Fruit fly (Drosophila melanogaster) whole organism, embryonic: Measurements from ENCODE around the gene CG5861.

Experiments used
- Abd-B ChIP-seq: fragments of 200-800 bp; sonication (Bioruptor generic); optimal IDR thresholded peaks from 2 replicates; lab custom pipeline; 2018; ENCODE audit warnings: missing biosample characterization, mild to moderate bottlenecking, missing genetic modification characterization, moderate library complexity
- CG10543 ChIP-seq: fragments of 200-800 bp; sonication (Bioruptor generic); optimal IDR thresholded peaks from 3 replicates; lab custom pipeline; 2017; ENCODE audit warnings: missing biosample characterization, mild to moderate bottlenecking, missing genetic modification characterization, moderate library complexity
- CG13424 ChIP-seq: fragments of 200-800 bp; sonication (Bioruptor generic); optimal IDR thresholded peaks from 2 replicates; lab custom pipeline; 2019; ENCODE audit warnings: missing biosample characterization, mild to moderate bottlenecking, missing genetic modification characterization, moderate library complexity
- CG14667 ChIP-seq: fragments of 200-800 bp; sonication (Bioruptor generic); IDR thresholded peaks from 2 replicates; pipeline ENCODE4 v1.3.6; 2022; ENCODE audit warnings: missing biosample characterization, missing genetic modification characterization
- CG15073 ChIP-seq: fragments of 200-800 bp; sonication (Bioruptor generic); optimal IDR thresholded peaks from 2 replicates; lab custom pipeline; 2016; ENCODE audit warnings: missing biosample characterization, missing genetic modification characterization
- CG15479 ChIP-seq: fragments of 200-800 bp; sonication (Bioruptor generic); optimal IDR thresholded peaks from 3 replicates; lab custom pipeline; 2019; ENCODE audit warnings: missing biosample characterization, mild to moderate bottlenecking, missing genetic modification characterization, moderate library complexity
- CG17328 ChIP-seq: fragments of 200-800 bp; sonication (Bioruptor generic); IDR thresholded peaks from 2 replicates; pipeline ENCODE4 v1.3.6; 2022; ENCODE audit warnings: missing biosample characterization, missing genetic modification characterization
- CG17385 ChIP-seq: fragments of 200-800 bp; sonication (Bioruptor generic); optimal IDR thresholded peaks from 3 replicates; lab custom pipeline; 2018; ENCODE audit warnings: missing biosample characterization, mild to moderate bottlenecking, missing genetic modification characterization
- CG18619 ChIP-seq: fragments of 200-800 bp; sonication (Bioruptor generic); optimal IDR thresholded peaks from 3 replicates; lab custom pipeline; 2017; ENCODE audit warnings: missing biosample characterization, mild to moderate bottlenecking, missing genetic modification characterization
- CG2199 ChIP-seq: fragments of 200-800 bp; sonication (Bioruptor generic); IDR thresholded peaks from 3 replicates; pipeline ENCODE4 v1.3.6; 2022; ENCODE audit warnings: missing biosample characterization, missing genetic modification characterization
- CG2712 ChIP-seq: fragments of 200-800 bp; optimal IDR thresholded peaks from 3 replicates; lab custom pipeline; 2019; ENCODE audit warnings: missing biosample characterization, mild to moderate bottlenecking, missing genetic modification characterization, moderate library complexity
- CG42726 ChIP-seq: fragments of 200-800 bp; sonication (Bioruptor generic); IDR thresholded peaks from 2 replicates; pipeline ENCODE4 v1.3.6; 2022; ENCODE audit warnings: missing biosample characterization, missing genetic modification characterization; ENCODE audit not compliant: partially characterized antibody
- CG7928 ChIP-seq: fragments of 200-800 bp; sonication (Bioruptor generic); optimal IDR thresholded peaks from 2 replicates; lab custom pipeline; 2017; ENCODE audit warnings: missing biosample characterization, mild to moderate bottlenecking, missing genetic modification characterization
- CG8359 ChIP-seq: fragments of 200-800 bp; sonication (Bioruptor generic); optimal IDR thresholded peaks from 2 replicates; lab custom pipeline; 2017; ENCODE audit warnings: missing biosample characterization, mild to moderate bottlenecking, missing genetic modification characterization, borderline replicate concordance
- CTCF ChIP-seq: fragments of 200-800 bp; sonication (Bioruptor generic); optimal IDR thresholded peaks from 2 replicates; lab custom pipeline; 2017; ENCODE audit warnings: missing biosample characterization, mild to moderate bottlenecking, missing genetic modification characterization, moderate library complexity
- Dip3 ChIP-seq: fragments of 200-800 bp; sonication (Bioruptor generic); optimal IDR thresholded peaks from 3 replicates; lab custom pipeline; 2016; ENCODE audit warnings: missing biosample characterization, missing genetic modification characterization
- Elba2 ChIP-seq: fragments of 200-800 bp; sonication (Bioruptor generic); optimal IDR thresholded peaks from 3 replicates; lab custom pipeline; 2016; ENCODE audit warnings: missing biosample characterization, missing genetic modification characterization
- Fer1 ChIP-seq: fragments of 200-800 bp; sonication (Bioruptor generic); optimal IDR thresholded peaks from 2 replicates; lab custom pipeline; 2017; ENCODE audit warnings: missing biosample characterization, mild to moderate bottlenecking, missing genetic modification characterization
- Fer2 ChIP-seq: fragments of 200-800 bp; sonication (Bioruptor generic); optimal IDR thresholded peaks from 2 replicates; lab custom pipeline; 2018; ENCODE audit warnings: missing biosample characterization, mild to moderate bottlenecking, missing genetic modification characterization, moderate library complexity
- Lhr ChIP-seq: fragments of 200-800 bp; sonication (Bioruptor generic); optimal IDR thresholded peaks from 3 replicates; lab custom pipeline; 2017; ENCODE audit warnings: mild to moderate bottlenecking, missing biosample characterization, missing genetic modification reagents, missing genetic modification characterization
- Med ChIP-seq: fragments of 200-800 bp; sonication (Bioruptor generic); peaks from one replicate; lab custom pipeline; 2016; ENCODE audit warnings: missing biosample characterization, missing genetic modification characterization, mild to moderate bottlenecking, inconsistent platforms, moderate library complexity
- NC2α ChIP-seq: fragments of 200-800 bp; sonication (Bioruptor generic); optimal IDR thresholded peaks from 2 replicates; lab custom pipeline; 2016; ENCODE audit warnings: missing biosample characterization, missing genetic modification characterization
- Nf-YC ChIP-seq: fragments of 200-800 bp; optimal IDR thresholded peaks from 3 replicates; lab custom pipeline; 2019; ENCODE audit warnings: missing biosample characterization, mild to moderate bottlenecking, missing genetic modification characterization, moderate library complexity
- Pdp1 ChIP-seq, 2 experiments: fragments of 200-800 bp; sonication (Bioruptor generic); optimal IDR thresholded peaks; 3 replicates each; lab custom pipeline; 2016; ENCODE audit warnings: missing biosample characterization in 2 of 2, missing genetic modification characterization in 2 of 2, mild to moderate bottlenecking in 1 of 2, moderate library complexity in 1 of 2
- Tbp ChIP-seq: fragments of >200 bp; optimal IDR thresholded peaks from 2 replicates; lab custom pipeline; 2018; ENCODE audit warnings: missing biosample characterization, missing genetic modification characterization
- Trl ChIP-seq, 3 experiments: fragments of >200 bp in 2 of 3; fragments of 200-800 bp in 1 of 3; sonication (Bioruptor generic) in 1 of 3; optimal IDR thresholded peaks; 2 replicates in 1 of 3; 3 replicates in 2 of 3; lab custom pipeline; 2016 to 2017; ENCODE audit warnings: missing biosample characterization in 1 of 3, missing genetic modification characterization in 1 of 3
- bbx ChIP-seq: fragments of 200-800 bp; sonication (Bioruptor generic); IDR thresholded peaks from 2 replicates; pipeline ENCODE4 v1.3.6; 2022; ENCODE audit warnings: missing biosample characterization, missing genetic modification characterization; ENCODE audit not compliant: partially characterized antibody
- chinmo ChIP-seq: fragments of 200-800 bp; sonication (Bioruptor generic); IDR thresholded peaks from 4 replicates; pipeline ENCODE4 v1.3.6; 2022; ENCODE audit warnings: missing biosample characterization, missing genetic modification characterization; ENCODE audit not compliant: partially characterized antibody
- ewg ChIP-seq: fragments of 200-800 bp; sonication (Bioruptor generic); optimal IDR thresholded peaks from 3 replicates; lab custom pipeline; 2017; ENCODE audit warnings: mild to moderate bottlenecking, missing biosample characterization, missing genetic modification reagents, missing genetic modification characterization
- fd96Cb ChIP-seq: fragments of 200-800 bp; sonication (Bioruptor generic); optimal IDR thresholded peaks from 2 replicates; lab custom pipeline; 2018; ENCODE audit warnings: missing biosample characterization, mild to moderate bottlenecking, missing genetic modification characterization, moderate library complexity
- fu2 ChIP-seq: fragments of 200-800 bp; sonication (Bioruptor generic); optimal IDR thresholded peaks from 2 replicates; lab custom pipeline; 2016; ENCODE audit warnings: missing biosample characterization, missing genetic modification characterization
- hth ChIP-seq: fragments of >200 bp; optimal IDR thresholded peaks from 2 replicates; lab custom pipeline; 2017; ENCODE audit warnings: inconsistent platforms
- jing ChIP-seq: fragments of 200-800 bp; sonication (Bioruptor generic); optimal IDR thresholded peaks from 2 replicates; lab custom pipeline; 2018; ENCODE audit warnings: missing biosample characterization, mild to moderate bottlenecking, missing genetic modification characterization
- jumu ChIP-seq: fragments of 200-800 bp; sonication (Bioruptor generic); optimal IDR thresholded peaks from 3 replicates; lab custom pipeline; 2016; ENCODE audit warnings: missing biosample characterization, missing genetic modification characterization
- kni ChIP-seq: fragments of 200-800 bp; sonication (Bioruptor generic); optimal IDR thresholded peaks from 3 replicates; lab custom pipeline; 2017; ENCODE audit warnings: mild to moderate bottlenecking, missing biosample characterization, missing genetic modification reagents, missing genetic modification characterization
- lbe ChIP-seq: fragments of 200-800 bp; sonication (Bioruptor generic); optimal IDR thresholded peaks from 2 replicates; lab custom pipeline; 2016; ENCODE audit warnings: missing biosample characterization, mild to moderate bottlenecking, missing genetic modification characterization
- lilli ChIP-seq: fragments of 200-800 bp; sonication (Bioruptor generic); optimal IDR thresholded peaks from 3 replicates; lab custom pipeline; 2016; ENCODE audit warnings: missing biosample characterization, missing genetic modification characterization
- lola ChIP-seq, 3 experiments: fragments of >200 bp in 2 of 3; fragments of 200-800 bp in 1 of 3; sonication (Bioruptor generic) in 1 of 3; optimal IDR thresholded peaks; 2 replicates each; lab custom pipeline; 2017 to 2019; ENCODE audit warnings: missing biosample characterization in 3 of 3, missing genetic modification characterization in 3 of 3, mild to moderate bottlenecking in 1 of 3, moderate library complexity in 1 of 3
- nerfin-1 ChIP-seq: fragments of 200-800 bp; sonication (Bioruptor generic); optimal IDR thresholded peaks from 3 replicates; lab custom pipeline; 2019; ENCODE audit warnings: missing biosample characterization, mild to moderate bottlenecking, missing genetic modification characterization, moderate library complexity
- nmo ChIP-seq: fragments of 200-800 bp; sonication (Bioruptor generic); optimal IDR thresholded peaks from 2 replicates; lab custom pipeline; 2018; ENCODE audit warnings: missing biosample characterization, mild to moderate bottlenecking, missing genetic modification characterization, moderate library complexity
- nom ChIP-seq: fragments of 200-800 bp; sonication (Bioruptor generic); optimal IDR thresholded peaks from 2 replicates; lab custom pipeline; 2017; ENCODE audit warnings: missing biosample characterization, missing genetic modification characterization, mild to moderate bottlenecking, moderate library complexity, missing genetic modification reagents
- pros ChIP-seq: fragments of 200-800 bp; sonication (Bioruptor generic); optimal IDR thresholded peaks from 3 replicates; lab custom pipeline; 2019; ENCODE audit warnings: missing biosample characterization, mild to moderate bottlenecking, missing genetic modification characterization, moderate library complexity
- sens ChIP-seq: fragments of 200-800 bp; sonication (Bioruptor generic); peaks from one replicate; lab custom pipeline; 2016; ENCODE audit warnings: missing biosample characterization, missing genetic modification characterization
- sens-2 ChIP-seq: fragments of 200-800 bp; sonication (Bioruptor generic); IDR thresholded peaks from 2 replicates; pipeline ENCODE4 v1.3.6; 2022; ENCODE audit warnings: missing biosample characterization, missing genetic modification characterization
- sisA ChIP-seq: fragments of 200-800 bp; sonication (Bioruptor generic); IDR thresholded peaks from 2 replicates; pipeline ENCODE4 v1.3.6; 2022; ENCODE audit warnings: missing biosample characterization, missing genetic modification characterization
- yki ChIP-seq: fragments of >200 bp; optimal IDR thresholded peaks from 3 replicates; lab custom pipeline; 2018

Gene CG5861

dm6 chr2L:16268107-16268539 is 39.0 kb downstream of the CG5861 start (continued):
- peak; percentile 85 to 95 for TF ChIP-seq Trl (optimal IDR thresholded peaks at IDR 0.05; lab: Kevin White, UChicago)
- TF ChIP-seq Trl (GFP tag; optimal IDR thresholded peaks at IDR 0.05; lab: Kevin White, UChicago) = no peak
- TF ChIP-seq Abd-B (GFP tag; lab: Kevin White, UChicago) = no peak
- TF ChIP-seq CG7928 (GFP tag; lab: Kevin White, UChicago) = no peak
- no peak for TF ChIP-seq fu2 (GFP tag; lab: Kevin White, UChicago)
- TF ChIP-seq Fer1 (GFP tag; lab: Kevin White, UChicago) = peak; percentile 12
- peak; percentile 58 for TF ChIP-seq pros
- TF ChIP-seq CG10543 (GFP tag; lab: Kevin White, UChicago) = peak; percentile 3
- TF ChIP-seq nom = peak; percentile 8
- TF ChIP-seq chinmo (GFP tag; lab: Robert Waterston, UW) = no peak
- no peak for TF ChIP-seq Pdp1 (GFP tag; optimal IDR thresholded peaks at IDR 0.05; lab: Kevin White, UChicago)
- TF ChIP-seq CTCF (GFP tag; lab: Kevin White, UChicago) = peak; percentile 6
- TF ChIP-seq lbe = peak; percentile 14
- no peak for TF ChIP-seq Nf-YC (tag; lab: Kevin White, UChicago)
- TF ChIP-seq CG15479 (GFP tag; lab: Kevin White, UChicago) = peak; percentile 32
- no peak for TF ChIP-seq lilli (GFP tag; lab: Kevin White, UChicago)
- no peak for TF ChIP-seq jumu
- TF ChIP-seq CG13424 (tag; lab: Kevin White, UChicago) = no peak
- peak; percentile 18 for TF ChIP-seq CG17385
- TF ChIP-seq nerfin-1 (tag; lab: Kevin White, UChicago) = peak; percentile 25
- TF ChIP-seq sens-2 (GFP tag; lab: Robert Waterston, UW) = no peak
- no peak for TF ChIP-seq fd96Cb (tag; lab: Kevin White, UChicago)
- TF ChIP-seq CG2712 (tag; lab: Kevin White, UChicago) = no peak
- TF ChIP-seq kni (GFP tag; lab: Kevin White, UChicago) = peak; percentile 12
- TF ChIP-seq lola (GFP tag; optimal IDR thresholded peaks at IDR 0.05; lab: Kevin White, UChicago) = no peak
- TF ChIP-seq Elba2 (GFP tag; lab: Kevin White, UChicago) = peak; percentile 8
- peak; percentile 75 for TF ChIP-seq Med (GFP tag; lab: Kevin White, UChicago)
- peak; percentile 73 for TF ChIP-seq yki (lab: Kevin White, UChicago)
- TF ChIP-seq, all 482 proteins: peak for 36

dm6 chr2L:16267159-16268065 is 39.7 kb downstream of the CG5861 start:
- TF ChIP-seq Fer2 (tag; lab: Kevin White, UChicago) (no peak), Tbp (GFP tag; lab: Kevin White, UChicago) (no peak), nom (peak; percentile 27), sens (GFP tag; lab: Kevin White, UChicago) (peak; percentile 75), bbx (GFP tag; lab: Robert Waterston, UW) (no peak), Dip3 (GFP tag; lab: Kevin White, UChicago) (no peak), CG15479 (GFP tag; lab: Kevin White, UChicago) (no peak)

- no peak for TF ChIP-seq hth (lab: Kevin White, UChicago)
- TF ChIP-seq NC2α = no peak
- peak; percentile 86 for TF ChIP-seq CG15073
- TF ChIP-seq sisA = no peak
- peak; percentile 19 for TF ChIP-seq ewg
- TF ChIP-seq CG2199 = 0 out of 3 replicates have a peak, but pooled peaks have one; percentile 72
- no peak for TF ChIP-seq Lhr (GFP tag; lab: Kevin White, UChicago)
- no peak for TF ChIP-seq jing (GFP tag; lab: Kevin White, UChicago)
- no peak for TF ChIP-seq CG18619
- no peak for TF ChIP-seq Abd-B (GFP tag; lab: Kevin White, UChicago)
- no peak for TF ChIP-seq CG14667 (GFP tag; lab: Robert Waterston, UW)
- TF ChIP-seq CG17328 (GFP tag; lab: Robert Waterston, UW) = no peak
- TF ChIP-seq CG8359 (GFP tag; lab: Kevin White, UChicago) = no peak
- TF ChIP-seq CG42726 (GFP tag; lab: Robert Waterston, UW) = no peak
- no peak for TF ChIP-seq nmo (GFP tag; lab: Kevin White, UChicago)
- peak; percentile 11 for TF ChIP-seq CG15479 (GFP tag; lab: Kevin White, UChicago)
Observed at dm6 chr2L:16263723-16264122, 43.4 kb downstream of the CG5861 start.
